Fruit fly (Drosophila melanogaster) Kc167 (cell line): ENCODE results near the gene Acp65Aa.

Experiments used
- Myc ChIP-seq: fragments of >200 bp; optimal IDR thresholded peaks from 2 replicates; lab custom pipeline; 2017; ENCODE audit warnings: missing external identifiers
- Sin3A ChIP-seq: fragments of >200 bp; optimal IDR thresholded peaks from 2 replicates; lab custom pipeline; 2018; ENCODE audit warnings: missing external identifiers
- h ChIP-seq: fragments of >200 bp; optimal IDR thresholded peaks from 3 replicates; lab custom pipeline; 2018; ENCODE audit warnings: missing external identifiers
- insv ChIP-seq: fragments of >200 bp; optimal IDR thresholded peaks from 3 replicates; lab custom pipeline; 2018; ENCODE audit warnings: missing external identifiers
- psq ChIP-seq: fragments of >200 bp; optimal IDR thresholded peaks from 2 replicates; lab custom pipeline; 2017; ENCODE audit warnings: missing external identifiers
- ttk ChIP-seq: sonication (Bioruptor generic); optimal IDR thresholded peaks from 2 replicates; lab custom pipeline; 2017; ENCODE audit warnings: missing external identifiers

Gene Acp65Aa

DNA sequence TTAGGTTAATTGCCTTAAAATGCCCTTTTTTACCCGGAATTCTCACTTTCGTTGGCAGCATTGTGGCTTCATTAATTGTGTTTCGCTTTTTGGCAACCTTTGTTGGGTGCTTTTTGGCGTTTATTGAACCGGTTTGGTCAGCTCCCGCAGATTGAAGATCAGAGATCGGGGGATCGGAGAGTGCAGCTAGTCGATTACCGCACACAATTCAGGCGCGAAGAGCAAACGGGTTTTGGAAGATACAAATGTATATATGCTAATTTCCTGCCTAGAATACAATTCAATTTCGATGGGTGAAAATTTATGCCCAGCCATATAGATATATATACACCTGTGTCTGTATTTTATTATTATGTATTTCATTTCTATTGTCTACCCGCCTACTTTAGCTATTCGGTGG is 11.0 kb downstream of the Acp65Aa start:
- no peak for TF ChIP-seq insv (lab: Kevin White, UChicago)

DNA sequence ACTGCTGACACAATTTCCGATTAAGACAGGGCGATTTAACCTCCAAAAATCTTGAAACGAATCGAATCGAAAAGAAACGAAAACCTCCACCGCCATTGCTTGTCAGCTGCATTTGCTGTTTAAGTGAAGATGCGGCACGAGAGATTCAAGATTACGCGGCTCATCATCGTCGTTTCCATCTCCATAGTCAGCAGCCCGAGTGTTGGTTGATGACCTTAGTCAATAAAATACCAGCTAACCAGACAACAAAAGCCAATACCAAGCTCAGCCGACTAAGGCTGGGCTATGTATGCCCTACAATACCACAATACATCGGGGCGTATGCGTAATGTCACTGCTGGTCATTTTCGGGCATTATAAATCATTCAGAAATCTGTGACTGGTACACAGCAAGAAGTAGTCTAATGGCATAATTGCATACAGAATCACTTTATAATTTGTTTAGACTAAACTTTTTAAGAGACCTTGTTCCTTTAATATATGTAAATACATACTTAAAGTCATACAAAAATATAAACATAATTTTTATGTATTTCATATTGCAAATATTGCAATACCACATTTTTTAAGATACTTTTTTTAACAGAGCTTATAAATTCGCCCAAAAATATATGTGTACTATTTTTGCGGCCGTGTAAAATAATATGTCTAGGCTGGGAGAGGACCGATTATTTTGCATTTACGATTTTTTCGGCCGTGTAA is 11.6 kb downstream of the Acp65Aa start:
- TF ChIP-seq Sin3A (lab: Kevin White, UChicago) (no peak), ttk (lab: Kevin White, UChicago) (no peak), h (lab: Kevin White, UChicago) (no peak), psq (lab: Kevin White, UChicago) (no peak), Myc (no peak), insv (lab: Kevin White, UChicago) (no peak)

DNA sequence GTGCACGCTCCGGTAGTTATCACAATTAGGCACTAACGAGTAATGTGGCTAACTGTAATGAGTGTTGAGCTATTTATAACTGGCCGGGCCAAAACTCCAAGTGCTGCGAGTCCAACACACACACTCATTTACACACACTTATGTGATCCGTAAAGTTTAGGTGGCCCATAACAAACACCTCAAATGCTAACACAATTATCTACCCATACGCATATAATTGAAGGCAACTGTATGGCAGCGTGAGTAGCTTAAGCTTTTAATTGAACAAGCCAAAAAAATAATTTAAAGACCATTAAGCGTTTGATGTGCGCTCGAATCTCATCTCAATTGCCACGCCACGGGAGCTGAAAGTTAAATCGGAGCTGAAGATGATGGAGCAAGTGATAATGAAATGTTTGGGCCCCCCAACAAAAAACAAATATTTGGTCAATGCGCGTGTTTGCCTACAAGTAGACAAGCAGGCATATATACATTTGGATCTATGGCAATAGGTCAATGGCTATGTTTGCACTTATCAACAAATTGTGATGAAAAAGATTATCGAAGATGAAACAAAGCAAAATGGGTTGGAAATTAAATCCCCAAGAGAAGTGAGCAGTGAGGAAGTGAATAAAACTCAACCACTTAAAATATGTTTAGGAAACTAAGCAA is 12.5 kb downstream of the Acp65Aa start, which contains the start of gene Cpr65Av:
TSS of gene Cpr65Av (minus strand) at position 51 of the 651 bp plus-strand sequence.
- TF ChIP-seq Myc (no peak), Sin3A (lab: Kevin White, UChicago) (no peak), psq (lab: Kevin White, UChicago) (no peak), insv (lab: Kevin White, UChicago) (no peak), h (lab: Kevin White, UChicago) (no peak), ttk (lab: Kevin White, UChicago) (no peak)

DNA sequence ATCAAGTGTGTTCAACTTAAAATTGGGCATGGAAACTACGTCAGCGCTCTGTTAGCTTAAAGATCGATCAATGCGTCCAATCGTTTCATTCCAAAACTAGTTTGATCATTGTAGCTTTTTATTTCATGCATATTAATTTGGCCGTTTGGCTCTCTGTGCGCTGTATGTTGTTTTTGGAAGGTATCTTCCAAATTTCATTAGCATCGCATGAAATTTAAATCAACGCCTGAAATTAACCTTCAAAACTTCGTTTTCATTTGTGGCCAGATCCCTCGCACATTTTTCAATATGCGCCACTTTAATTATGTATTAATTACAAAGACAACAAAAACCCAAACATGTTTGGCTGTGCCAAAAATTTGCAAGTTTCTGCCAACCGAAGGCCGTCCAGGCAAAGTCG is 14.0 kb downstream of the Acp65Aa start:
- TF ChIP-seq psq (lab: Kevin White, UChicago) (no peak), Sin3A (lab: Kevin White, UChicago) (no peak), Myc (no peak), insv (lab: Kevin White, UChicago) (no peak), ttk (lab: Kevin White, UChicago) (no peak), h (lab: Kevin White, UChicago) (no peak)

DNA sequence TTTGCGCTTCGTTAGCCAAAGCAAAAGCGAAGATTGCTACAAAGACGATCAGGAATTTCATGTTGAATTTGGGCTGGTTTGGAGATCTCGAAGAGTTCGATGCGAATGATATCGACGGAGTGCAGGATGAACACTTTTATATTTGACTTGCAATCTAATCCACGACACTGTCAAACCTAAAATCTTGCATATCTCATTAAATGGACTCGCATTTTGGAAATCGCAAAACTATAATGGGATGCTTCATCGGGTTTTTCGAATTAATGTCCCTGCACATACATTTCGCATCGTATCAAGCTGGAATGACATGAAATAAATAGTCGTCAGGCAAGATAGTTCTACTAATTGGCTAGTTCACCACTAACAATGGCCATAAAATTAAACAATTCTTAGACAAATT is 14.5 kb downstream of the Acp65Aa start, which contains the start of gene Lcp65Ae:
TSS of gene Lcp65Ae (minus strand) at position 101 of the 400 bp plus-strand sequence.
- TF ChIP-seq Sin3A (lab: Kevin White, UChicago): no peak
- TF ChIP-seq psq (lab: Kevin White, UChicago): no peak
- no peak for TF ChIP-seq insv (lab: Kevin White, UChicago)
- TF ChIP-seq h (lab: Kevin White, UChicago): no peak
- no peak for TF ChIP-seq Myc
- TF ChIP-seq ttk (lab: Kevin White, UChicago): no peak

DNA sequence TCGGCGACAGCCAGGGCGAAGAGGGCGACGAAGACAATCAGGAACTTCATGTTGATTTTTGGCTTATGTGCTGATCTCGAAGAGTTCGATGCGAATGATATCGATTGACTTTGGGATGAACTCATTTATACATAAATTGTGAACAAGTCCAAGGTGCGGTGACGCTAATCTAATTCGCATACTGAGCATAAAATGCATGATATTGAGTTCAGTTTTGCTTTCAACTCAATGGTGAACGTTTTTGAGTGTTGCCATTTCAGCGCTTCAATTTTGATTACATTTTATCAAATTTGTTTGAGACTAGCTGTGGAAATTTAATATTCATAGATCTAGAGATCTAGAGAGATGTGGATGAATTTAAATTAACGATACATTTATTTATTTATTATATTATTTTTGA is 15.9 kb downstream of the Acp65Aa start, which contains the start of gene Lcp65Af:
TSS of gene Lcp65Af (minus strand) at position 101 of the 400 bp plus-strand sequence.
- TF ChIP-seq insv (lab: Kevin White, UChicago): no peak
- no peak for TF ChIP-seq h (lab: Kevin White, UChicago)

dm6 chr3L:6135174-6135573 is 17.4 kb downstream of the Acp65Aa start, which contains the start of gene Lcp65Ag1:
Gene Lcp65Ag1, minus strand, starts transcription at chr3L:6135274.
- TF ChIP-seq insv (lab: Kevin White, UChicago) (no peak), psq (lab: Kevin White, UChicago) (no peak), ttk (lab: Kevin White, UChicago) (no peak), h (lab: Kevin White, UChicago) (no peak), Sin3A (lab: Kevin White, UChicago) (no peak), Myc (no peak)

DNA sequence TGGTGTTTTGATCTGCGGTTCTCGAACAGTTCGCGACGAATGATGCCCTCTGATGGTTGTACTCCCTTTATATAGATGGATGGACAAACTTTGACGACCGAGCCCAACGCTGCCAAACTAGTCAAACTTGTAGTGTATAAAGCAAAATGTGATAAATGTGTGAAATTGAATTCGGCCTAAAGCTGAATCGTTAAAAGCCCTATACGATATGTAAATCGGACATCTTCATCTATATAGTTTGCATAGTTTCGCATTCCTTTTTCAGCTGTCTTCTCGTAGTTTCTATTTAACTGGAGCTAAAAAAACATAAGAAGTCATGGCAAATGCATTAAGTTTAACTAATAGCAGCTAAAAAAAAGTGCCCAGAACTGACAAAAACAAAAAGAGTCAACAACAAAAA is 19.0 kb downstream of the Acp65Aa start, which contains the start of gene Lcp65Ag2:
TSS of gene Lcp65Ag2 (minus strand) at position 48 of the 400 bp plus-strand sequence.
- TF ChIP-seq Sin3A (lab: Kevin White, UChicago): no peak
- TF ChIP-seq insv (lab: Kevin White, UChicago): no peak
- TF ChIP-seq psq (lab: Kevin White, UChicago): no peak
- no peak for TF ChIP-seq h (lab: Kevin White, UChicago)
- TF ChIP-seq Myc: no peak
- TF ChIP-seq ttk (lab: Kevin White, UChicago): no peak

- no peak for TF ChIP-seq psq (lab: Kevin White, UChicago)
These were observed 20.5 kb downstream of the Acp65Aa start, which contains the start of gene Cpr65Au for dm6 chr3L:6132009-6132408. Gene Cpr65Au, minus strand, starts transcription at chr3L:6132109.

dm6 chr3L:6130944-6131343 is 21.6 kb downstream of the Acp65Aa start, which contains the start of gene Lcp65Ag3:
Gene Lcp65Ag3, minus strand, starts transcription at chr3L:6130989.
- TF ChIP-seq Sin3A (lab: Kevin White, UChicago): no peak
- no peak for TF ChIP-seq ttk (lab: Kevin White, UChicago)
- no peak for TF ChIP-seq insv (lab: Kevin White, UChicago)
- no peak for TF ChIP-seq psq (lab: Kevin White, UChicago)
- TF ChIP-seq Myc: no peak
- TF ChIP-seq h (lab: Kevin White, UChicago): no peak

DNA sequence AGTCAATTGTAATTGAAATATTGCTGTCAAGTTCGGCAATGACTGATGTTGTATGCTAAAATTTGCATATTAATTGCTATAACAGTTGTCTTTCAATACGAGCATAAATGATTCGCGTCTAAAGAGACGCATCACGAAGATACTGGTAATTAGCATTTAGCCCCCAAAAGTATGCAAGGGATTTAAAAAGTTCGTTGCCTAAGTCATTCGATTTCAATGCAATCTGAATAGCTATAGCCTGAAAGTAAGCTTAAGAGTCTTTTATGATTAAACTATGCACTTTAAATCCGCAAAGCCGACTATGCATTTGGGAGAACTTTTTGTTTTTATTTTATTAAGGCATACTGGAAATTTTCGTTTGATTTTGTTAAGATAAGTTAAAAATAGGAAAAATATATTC is 23.0 kb downstream of the Acp65Aa start:
- TF ChIP-seq ttk (lab: Kevin White, UChicago) (no peak), psq (lab: Kevin White, UChicago) (no peak), Sin3A (lab: Kevin White, UChicago) (no peak), h (lab: Kevin White, UChicago) (no peak)

DNA sequence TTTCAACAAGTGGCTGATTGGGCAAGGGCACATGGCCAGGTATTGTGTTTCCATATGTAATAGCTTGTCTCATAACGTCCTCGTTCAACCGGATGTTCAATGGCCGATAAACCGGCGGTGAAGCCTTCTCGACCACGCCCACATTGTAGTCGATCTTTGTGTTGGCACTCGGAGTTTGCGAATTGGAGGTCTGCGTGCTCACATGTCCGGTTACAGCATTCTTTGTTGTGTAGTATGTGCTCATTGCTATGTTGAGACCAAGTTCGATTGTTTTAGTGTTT is 27.2 kb downstream of the Acp65Aa start:
- TF ChIP-seq Myc (no peak), h (lab: Kevin White, UChicago) (no peak), insv (lab: Kevin White, UChicago) (no peak), psq (lab: Kevin White, UChicago) (no peak), Sin3A (lab: Kevin White, UChicago) (no peak), ttk (lab: Kevin White, UChicago) (no peak)
